ENCODE assay signal across 6 worm cellular contexts in genomic region chrII:6709680-6710079, ce11.
A peak's percentile ranks its signal among the peaks of the same experiment; 100 is the strongest.
TF ChIP-seq lines count a peak whose summit lies in the region.

No protein-coding gene starts in this region.

TF ChIP-seq in whole organism, L1 larva, 84 proteins besides CTCF, POLR2A, EP300 and RAD21:
- no peak for TF ChIP-seq nhr-20 (tag; optimal IDR thresholded peaks at IDR 0.05; lab: Kevin White, UChicago)
- TF ChIP-seq lin-14 (GFP tag; optimal IDR thresholded peaks at IDR 0.05; lab: Kevin White, UChicago): peak; percentile 49
- no peak for TF ChIP-seq nhr-237 (tag; optimal IDR thresholded peaks at IDR 0.05; lab: Kevin White, UChicago)
- TF ChIP-seq nhr-11 (tag; optimal IDR thresholded peaks at IDR 0.05; lab: Kevin White, UChicago): no peak
- TF ChIP-seq fkh-10 (GFP tag; optimal IDR thresholded peaks at IDR 0.05; lab: Kevin White, UChicago): peak; percentile 67
- no peak for TF ChIP-seq C16A3.4 (tag; optimal IDR thresholded peaks at IDR 0.05; lab: Kevin White, UChicago)
- TF ChIP-seq F16B12.6 (tag; optimal IDR thresholded peaks at IDR 0.05; lab: Kevin White, UChicago): no peak
- no peak for TF ChIP-seq lir-3 (tag; optimal IDR thresholded peaks at IDR 0.05; lab: Kevin White, UChicago; ENCODE audit: poor library complexity)
- TF ChIP-seq lin-35 (GFP tag; optimal IDR thresholded peaks at IDR 0.05; lab: Kevin White, UChicago): no peak
- TF ChIP-seq lin-13 (GFP tag; optimal IDR thresholded peaks at IDR 0.05; lab: Kevin White, UChicago): no peak
- peak; percentile 29 for TF ChIP-seq blmp-1 (tag; optimal IDR thresholded peaks at IDR 0.05; lab: Kevin White, UChicago)
- TF ChIP-seq nhr-47 (tag; optimal IDR thresholded peaks at IDR 0.05; lab: Kevin White, UChicago): no peak
- no peak for TF ChIP-seq nhr-84 (tag; optimal IDR thresholded peaks at IDR 0.05; lab: Kevin White, UChicago)

TF ChIP-seq in whole organism, L2 larva, 48 proteins besides CTCF, POLR2A, EP300 and RAD21:
- TF ChIP-seq nhr-21 (tag; optimal IDR thresholded peaks at IDR 0.05; lab: Kevin White, UChicago) (peak; percentile 20), ZK546.5 (tag; optimal IDR thresholded peaks at IDR 0.05; lab: Kevin White, UChicago) (no peak)

TF ChIP-seq in whole organism, L3 larva, 47 proteins besides CTCF, POLR2A, EP300 and RAD21:
- TF ChIP-seq egl-27 (tag; optimal IDR thresholded peaks at IDR 0.05; lab: Kevin White, UChicago) (no peak), hmg-11 (tag; optimal IDR thresholded peaks at IDR 0.05; lab: Kevin White, UChicago) (no peak), unc-39 (tag; optimal IDR thresholded peaks at IDR 0.05; lab: Kevin White, UChicago) (no peak), nhr-11 (tag; optimal IDR thresholded peaks at IDR 0.05; lab: Kevin White, UChicago) (no peak), pqm-1 (tag; optimal IDR thresholded peaks at IDR 0.05; lab: Kevin White, UChicago) (no peak), egl-5 (tag; optimal IDR thresholded peaks at IDR 0.05; lab: Kevin White, UChicago) (no peak), lin-15B (tag; optimal IDR thresholded peaks at IDR 0.05; lab: Kevin White, UChicago) (no peak), mdl-1 (tag; optimal IDR thresholded peaks at IDR 0.05; lab: Kevin White, UChicago) (no peak), zag-1 (tag; optimal IDR thresholded peaks at IDR 0.05; lab: Kevin White, UChicago) (no peak), nhr-23 (tag; optimal IDR thresholded peaks at IDR 0.05; lab: Kevin White, UChicago) (peak; percentile 3), nhr-43 (tag; optimal IDR thresholded peaks at IDR 0.05; lab: Kevin White, UChicago; ENCODE audit: poor library complexity, severe bottlenecking) (peak; percentile 26), ama-1 (optimal IDR thresholded peaks at IDR 0.05; lab: Kevin White, UChicago) (peak; percentile 74), lsy-12 (tag; optimal IDR thresholded peaks at IDR 0.05; lab: Kevin White, UChicago) (no peak), pha-4 (tag; optimal IDR thresholded peaks at IDR 0.05; lab: Kevin White, UChicago) (no peak), unc-62 (GFP tag; optimal IDR thresholded peaks at IDR 0.05; lab: Kevin White, UChicago) (no peak), ZK546.5 (tag; optimal IDR thresholded peaks at IDR 0.05; lab: Kevin White, UChicago) (no peak), elt-3 (tag; optimal IDR thresholded peaks at IDR 0.05; lab: Kevin White, UChicago) (no peak), jun-1 (tag; optimal IDR thresholded peaks at IDR 0.05; lab: Kevin White, UChicago) (no peak), fkh-10 (GFP tag; optimal IDR thresholded peaks at IDR 0.05; lab: Kevin White, UChicago) (peak; percentile 86)

TF ChIP-seq in whole organism, L4 larva, 104 proteins besides CTCF, POLR2A, EP300 and RAD21:
- TF ChIP-seq ztf-7 (tag; optimal IDR thresholded peaks at IDR 0.05; lab: Kevin White, UChicago) (no peak), nhr-41 (GFP tag; IDR thresholded peaks at IDR 0.05; lab: Robert Waterston, UW) (no peak), dmd-8 (GFP tag; IDR thresholded peaks at IDR 0.05; lab: Robert Waterston, UW) (no peak), ctbp-1 (GFP tag; IDR thresholded peaks at IDR 0.05; lab: Robert Waterston, UW) (peak; percentile 59; the same call in 1 of the 2 replicates), duxl-1 (tag; optimal IDR thresholded peaks at IDR 0.05; lab: Kevin White, UChicago; ENCODE audit: poor library complexity) (no peak), lin-29 (GFP tag; IDR thresholded peaks at IDR 0.05; lab: Robert Waterston, UW) (no peak), nhr-42 (GFP tag; IDR thresholded peaks at IDR 0.05; lab: Robert Waterston, UW) (no peak), ceh-62 (tag; optimal IDR thresholded peaks at IDR 0.05; lab: Kevin White, UChicago) (no peak), Y48G9A.11 (GFP tag; IDR thresholded peaks at IDR 0.05; lab: Robert Waterston, UW) (no peak), nhr-77 (tag; optimal IDR thresholded peaks at IDR 0.05; lab: Kevin White, UChicago) (no peak), ZK337.2 (GFP tag; IDR thresholded peaks at IDR 0.05; lab: Robert Waterston, UW) (no peak), mdl-1 (tag; optimal IDR thresholded peaks at IDR 0.05; lab: Kevin White, UChicago) (no peak), ces-1 (GFP tag; optimal IDR thresholded peaks at IDR 0.05; lab: Kevin White, UChicago) (peak; percentile 49), fkh-10 (GFP tag; optimal IDR thresholded peaks at IDR 0.05; lab: Kevin White, UChicago) (peak; percentile 69), dpl-1 (GFP tag; optimal IDR thresholded peaks at IDR 0.05; lab: Kevin White, UChicago) (no peak)
TF ChIP-seq in whole organism, L4 larva: peak in this region for 3.

TF ChIP-seq in whole organism, late embryonic, 69 proteins besides CTCF, POLR2A, EP300 and RAD21:
- no peak for TF ChIP-seq nhr-232 (tag; optimal IDR thresholded peaks at IDR 0.05; lab: Kevin White, UChicago)
- TF ChIP-seq unc-42 (tag; optimal IDR thresholded peaks at IDR 0.05; lab: Kevin White, UChicago): peak; percentile 93

TF ChIP-seq in whole organism, mixed stage, embryonic, 35 proteins besides CTCF, POLR2A, EP300 and RAD21:
- TF ChIP-seq tbx-8 (GFP tag; optimal IDR thresholded peaks at IDR 0.05; lab: Kevin White, UChicago) (no peak), ham-2 (GFP tag; optimal IDR thresholded peaks at IDR 0.05; lab: Kevin White, UChicago) (no peak), ztf-11 (tag; optimal IDR thresholded peaks at IDR 0.05; lab: Kevin White, UChicago) (no peak), ces-1 (GFP tag; optimal IDR thresholded peaks at IDR 0.05; lab: Kevin White, UChicago) (peak; percentile 96), drap-1 (GFP tag; optimal IDR thresholded peaks at IDR 0.05; lab: Kevin White, UChicago) (no peak)
TF ChIP-seq in whole organism, mixed stage, embryonic: peak in this region for 1.

Comparison
In these comparisons a context has a peak if more than half of its experiments do, and no peak if none do; other contexts are left out.
1. Of the 29 proteins assayed by ChIP-seq in both whole organism, L4 larva and whole organism, L1 larva: peak only in whole organism, L4 larva: ces-1; only in whole organism, L1 larva: none; in both: fkh-10; in neither: 27.